Fruit fly (Drosophila melanogaster) whole organism, embryonic: ENCODE measurements around the gene Prp5.
A peak's percentile ranks its signal among the peaks of the same experiment; 100 is the strongest.

Source experiments
- Aef1 ChIP-seq: fragments of 200-800 bp; sonication (Bioruptor generic); IDR thresholded peaks from 3 replicates; pipeline ENCODE4 v1.3.6; 2022; ENCODE audit warnings: missing biosample characterization, missing genetic modification characterization
- Antp ChIP-seq: fragments of 200-800 bp; sonication (Bioruptor generic); optimal IDR thresholded peaks from 3 replicates; lab custom pipeline; 2016; ENCODE audit warnings: missing biosample characterization, missing genetic modification characterization
- Atf-2 ChIP-seq: fragments of 200-800 bp; sonication (Bioruptor generic); optimal IDR thresholded peaks from 2 replicates; lab custom pipeline; 2016; ENCODE audit warnings: missing biosample characterization, missing genetic modification characterization
- Awh ChIP-seq: fragments of 200-800 bp; sonication (Bioruptor generic); IDR thresholded peaks from 2 replicates; pipeline ENCODE4, ENCODE4 v1.3.6; 2022; ENCODE audit warnings: missing biosample characterization, missing genetic modification characterization
- C15 ChIP-seq: fragments of 200-800 bp; sonication (Bioruptor generic); IDR thresholded peaks from 3 replicates; pipeline ENCODE4 v1.3.6; 2022; ENCODE audit warnings: missing biosample characterization, missing genetic modification characterization
- CG10321 ChIP-seq: fragments of 200-800 bp; sonication (Bioruptor generic); IDR thresholded peaks from 2 replicates; pipeline ENCODE4 v1.3.6; 2022; ENCODE audit warnings: missing biosample characterization, missing genetic modification characterization
- CG10431 ChIP-seq: fragments of 200-800 bp; sonication (Bioruptor generic); optimal IDR thresholded peaks from 3 replicates; lab custom pipeline; 2018; ENCODE audit warnings: missing biosample characterization, mild to moderate bottlenecking, missing genetic modification characterization
- CG10979 ChIP-seq: fragments of 200-800 bp; sonication (Bioruptor generic); optimal IDR thresholded peaks from 2 replicates; lab custom pipeline; 2018; ENCODE audit warnings: missing biosample characterization, mild to moderate bottlenecking, missing genetic modification characterization, moderate library complexity
- CG14710 ChIP-seq: fragments of 200-800 bp; sonication (Bioruptor generic); optimal IDR thresholded peaks from 3 replicates; lab custom pipeline; 2019; ENCODE audit warnings: missing biosample characterization, mild to moderate bottlenecking, missing genetic modification characterization, moderate library complexity
- CG15011 ChIP-seq: fragments of 200-800 bp; sonication (Bioruptor generic); optimal IDR thresholded peaks from 3 replicates; lab custom pipeline; 2018; ENCODE audit warnings: missing biosample characterization, mild to moderate bottlenecking, missing genetic modification characterization
- CG15269 ChIP-seq: fragments of 200-800 bp; sonication (Bioruptor generic); optimal IDR thresholded peaks from 2 replicates; lab custom pipeline; 2018; ENCODE audit warnings: missing biosample characterization, mild to moderate bottlenecking, missing genetic modification characterization, moderate library complexity
- CG15479 ChIP-seq: fragments of 200-800 bp; sonication (Bioruptor generic); optimal IDR thresholded peaks from 3 replicates; lab custom pipeline; 2019; ENCODE audit warnings: missing biosample characterization, mild to moderate bottlenecking, missing genetic modification characterization, moderate library complexity
- CG1602 ChIP-seq: fragments of 200-800 bp; sonication (Bioruptor generic); optimal IDR thresholded peaks from 3 replicates; lab custom pipeline; 2016; ENCODE audit warnings: missing biosample characterization, missing genetic modification characterization
- CG1603 ChIP-seq: fragments of 200-800 bp; sonication (Bioruptor generic); optimal IDR thresholded peaks from 2 replicates; lab custom pipeline; 2019; ENCODE audit warnings: missing biosample characterization, mild to moderate bottlenecking, missing genetic modification characterization, moderate library complexity
- CG1647 ChIP-seq: fragments of 200-800 bp; sonication (Bioruptor generic); optimal IDR thresholded peaks from 3 replicates; lab custom pipeline; 2016; ENCODE audit warnings: missing biosample characterization, missing genetic modification characterization
- CG18599 ChIP-seq: fragments of 200-800 bp; sonication (Bioruptor generic); optimal IDR thresholded peaks from 3 replicates; lab custom pipeline; 2017; ENCODE audit warnings: missing biosample characterization, missing genetic modification characterization, mild to moderate bottlenecking, moderate library complexity, missing genetic modification reagents
- CG18619 ChIP-seq: fragments of 200-800 bp; sonication (Bioruptor generic); optimal IDR thresholded peaks from 3 replicates; lab custom pipeline; 2017; ENCODE audit warnings: missing biosample characterization, mild to moderate bottlenecking, missing genetic modification characterization
- CG2116 ChIP-seq: fragments of 200-800 bp; sonication (Bioruptor generic); optimal IDR thresholded peaks from 3 replicates; lab custom pipeline; 2018; ENCODE audit warnings: missing biosample characterization, mild to moderate bottlenecking, missing genetic modification characterization
- CG2199 ChIP-seq: fragments of 200-800 bp; sonication (Bioruptor generic); IDR thresholded peaks from 3 replicates; pipeline ENCODE4 v1.3.6; 2022; ENCODE audit warnings: missing biosample characterization, missing genetic modification characterization
- CG31224 ChIP-seq: fragments of 200-800 bp; sonication (Bioruptor generic); IDR thresholded peaks from 2 replicates; pipeline ENCODE4 v1.3.6; 2022; ENCODE audit warnings: missing biosample characterization, missing genetic modification characterization
- CG3407 ChIP-seq: fragments of 200-800 bp; sonication (Bioruptor generic); optimal IDR thresholded peaks from 2 replicates; lab custom pipeline; 2018; ENCODE audit warnings: missing biosample characterization, mild to moderate bottlenecking, missing genetic modification characterization
- CG8089 ChIP-seq: fragments of 200-800 bp; sonication (Bioruptor generic); optimal IDR thresholded peaks from 3 replicates; lab custom pipeline; 2016; ENCODE audit warnings: missing biosample characterization, missing genetic modification characterization
- CG8924 ChIP-seq: fragments of 200-800 bp; optimal IDR thresholded peaks from 3 replicates; lab custom pipeline; 2019; ENCODE audit warnings: missing biosample characterization, mild to moderate bottlenecking, missing genetic modification characterization, moderate library complexity
- CG9727 ChIP-seq: fragments of 200-800 bp; sonication (Bioruptor generic); optimal IDR thresholded peaks from 3 replicates; lab custom pipeline; 2017; ENCODE audit warnings: missing biosample characterization, mild to moderate bottlenecking, missing genetic modification characterization
- CkIIα-i1 ChIP-seq: fragments of 200-800 bp; sonication (Bioruptor generic); IDR thresholded peaks from 2 replicates; pipeline ENCODE4 v1.3.6; 2022; ENCODE audit warnings: missing biosample characterization, missing genetic modification characterization
- CrebB ChIP-seq: fragments of 200-800 bp; sonication (Bioruptor generic); optimal IDR thresholded peaks from 3 replicates; lab custom pipeline; 2018; ENCODE audit warnings: missing biosample characterization, mild to moderate bottlenecking, missing genetic modification characterization
- Elba2 ChIP-seq: fragments of 200-800 bp; sonication (Bioruptor generic); optimal IDR thresholded peaks from 3 replicates; lab custom pipeline; 2016; ENCODE audit warnings: missing biosample characterization, missing genetic modification characterization
- Ets65A ChIP-seq: fragments of 200-800 bp; sonication (Bioruptor generic); peaks from one replicate; lab custom pipeline; 2016; ENCODE audit warnings: missing biosample characterization, missing genetic modification characterization
- Gug ChIP-seq: fragments of 200-800 bp; sonication (Bioruptor generic); IDR thresholded peaks from 4 replicates; pipeline ENCODE4 v1.3.6; 2022; ENCODE audit warnings: missing biosample characterization, missing genetic modification characterization
- NfI ChIP-seq: fragments of 200-800 bp; sonication (Bioruptor generic); optimal IDR thresholded peaks from 3 replicates; lab custom pipeline; 2018; ENCODE audit warnings: missing biosample characterization, mild to moderate bottlenecking, missing genetic modification characterization, moderate library complexity
- Usf ChIP-seq: fragments of 200-800 bp; sonication (Bioruptor generic); optimal IDR thresholded peaks from 2 replicates; lab custom pipeline; 2017; ENCODE audit warnings: missing genotype, missing biosample characterization, missing genetic modification characterization
- bab2 ChIP-seq: fragments of 200-800 bp; sonication (Bioruptor generic); optimal IDR thresholded peaks from 2 replicates; lab custom pipeline; 2016; ENCODE audit warnings: missing biosample characterization, missing genetic modification characterization
- cwo ChIP-seq: fragments of 200-800 bp; sonication (Bioruptor generic); optimal IDR thresholded peaks from 3 replicates; lab custom pipeline; 2017; ENCODE audit warnings: missing biosample characterization, missing genetic modification characterization, mild to moderate bottlenecking, moderate library complexity, missing genetic modification reagents
- fd102C ChIP-seq: fragments of 200-800 bp; sonication (Bioruptor generic); optimal IDR thresholded peaks from 2 replicates; lab custom pipeline; 2018; ENCODE audit warnings: missing biosample characterization, mild to moderate bottlenecking, missing genetic modification characterization, moderate library complexity
- gsb ChIP-seq: fragments of 200-800 bp; sonication (Bioruptor generic); IDR thresholded peaks from 2 replicates; pipeline ENCODE4 v1.3.6; 2022; ENCODE audit warnings: missing biosample characterization, missing genetic modification characterization
- her ChIP-seq: fragments of 200-800 bp; sonication (Bioruptor generic); optimal IDR thresholded peaks from 2 replicates; lab custom pipeline; 2016; ENCODE audit warnings: missing biosample characterization, missing genetic modification characterization
- insv ChIP-seq, 2 experiments: fragments of 200-800 bp; sonication (Bioruptor generic); optimal IDR thresholded peaks; 3 replicates each; lab custom pipeline; 2016 to 2018; ENCODE audit warnings: missing biosample characterization in 2 of 2, missing genetic modification characterization in 2 of 2
- inv ChIP-seq: fragments of 200-800 bp; sonication (Bioruptor generic); IDR thresholded peaks from 2 replicates; pipeline ENCODE4 v1.3.6; 2022; ENCODE audit warnings: missing biosample characterization, missing genetic modification characterization; ENCODE audit not compliant: partially characterized antibody
- lmd ChIP-seq: fragments of 200-800 bp; sonication (Bioruptor generic); IDR thresholded peaks from 2 replicates; pipeline ENCODE4 v1.3.6; 2022; ENCODE audit warnings: missing biosample characterization, missing genetic modification characterization
- lov ChIP-seq, 2 experiments: fragments of 200-800 bp in 1 of 2; fragments of >200 bp in 1 of 2; sonication (Bioruptor generic) in 1 of 2; IDR thresholded peaks in 1 of 2; optimal IDR thresholded peaks in 1 of 2; 2 replicates in 1 of 2; 3 replicates in 1 of 2; pipeline versions ENCODE4 v1.3.6 to Lab custom; 2017 to 2022; ENCODE audit warnings: missing biosample characterization in 1 of 2, missing genetic modification characterization in 1 of 2
- nom ChIP-seq: fragments of 200-800 bp; sonication (Bioruptor generic); optimal IDR thresholded peaks from 2 replicates; lab custom pipeline; 2017; ENCODE audit warnings: missing biosample characterization, missing genetic modification characterization, mild to moderate bottlenecking, moderate library complexity, missing genetic modification reagents
- pum ChIP-seq: fragments of 200-800 bp; sonication (Bioruptor generic); optimal IDR thresholded peaks from 2 replicates; lab custom pipeline; 2016; ENCODE audit warnings: missing biosample characterization, missing genetic modification characterization
- row ChIP-seq: fragments of 200-800 bp; sonication (Bioruptor generic); IDR thresholded peaks from 3 replicates; pipeline ENCODE4 v1.3.6; 2022; ENCODE audit warnings: missing biosample characterization, missing genetic modification characterization
- sens-2 ChIP-seq: fragments of 200-800 bp; sonication (Bioruptor generic); IDR thresholded peaks from 2 replicates; pipeline ENCODE4 v1.3.6; 2022; ENCODE audit warnings: missing biosample characterization, missing genetic modification characterization
- sqz ChIP-seq: fragments of 200-800 bp; sonication (Bioruptor generic); optimal IDR thresholded peaks from 3 replicates; lab custom pipeline; 2018; ENCODE audit warnings: missing biosample characterization, mild to moderate bottlenecking, missing genetic modification characterization
- tll ChIP-seq, 2 experiments: fragments of 200-800 bp in 1 of 2; fragments of >200 bp in 1 of 2; sonication (Bioruptor generic) in 1 of 2; optimal IDR thresholded peaks; 2 replicates each; lab custom pipeline; 2017 to 2019; ENCODE audit warnings: missing biosample characterization in 2 of 2, missing genetic modification characterization in 2 of 2, mild to moderate bottlenecking in 1 of 2, moderate library complexity in 1 of 2
- ttk ChIP-seq: fragments of 200-800 bp; sonication (Bioruptor generic); IDR thresholded peaks from 2 replicates; pipeline ENCODE4 v2.1.2; 2022; ENCODE audit warnings: missing biosample characterization, missing genetic modification characterization
- usp ChIP-seq: fragments of >200 bp; optimal IDR thresholded peaks from 2 replicates; lab custom pipeline; 2017; ENCODE audit warnings: missing biosample characterization, missing genetic modification characterization

The Prp5 gene

DNA sequence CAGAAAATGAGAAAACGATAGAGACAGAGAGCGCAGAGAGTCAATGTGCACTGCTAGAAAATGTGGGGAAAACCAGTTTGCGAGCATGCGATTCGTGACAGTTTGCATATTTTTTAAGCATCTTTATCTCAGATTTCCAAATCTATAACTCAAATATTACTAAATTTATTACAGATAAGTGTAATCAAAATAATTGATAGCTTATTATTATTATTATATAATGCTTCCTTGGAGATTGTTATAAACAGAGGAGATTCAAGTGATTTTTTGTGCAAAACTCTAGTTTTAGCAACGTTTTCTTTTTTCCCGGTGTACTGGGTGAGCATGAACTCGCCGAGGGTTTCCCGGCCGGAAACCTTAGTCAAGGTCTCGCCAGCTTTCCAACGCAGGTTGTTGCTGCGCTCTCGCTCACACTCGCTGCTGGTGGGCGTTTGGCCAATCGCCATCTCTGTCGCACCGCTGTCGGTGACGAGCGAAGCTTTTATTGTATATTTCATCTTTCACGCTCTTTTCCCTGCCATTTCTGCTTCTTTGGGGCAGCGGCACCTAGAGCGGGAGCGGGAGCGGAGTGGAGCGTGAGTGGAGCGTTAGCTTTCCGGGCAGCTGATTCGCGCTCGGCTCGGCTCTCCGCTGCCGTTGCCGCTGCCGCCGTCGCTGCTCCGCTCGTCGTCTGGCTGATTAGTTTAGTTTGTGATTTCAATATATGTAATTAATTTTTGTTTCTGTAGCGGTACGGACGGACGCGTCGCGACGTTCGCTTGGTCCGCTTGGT is 46.5 kb upstream of the Prp5 start (continued):
- no peak for TF ChIP-seq Elba2
- peak; percentile 48 for TF ChIP-seq Antp (GFP tag; lab: Kevin White, UChicago)
- TF ChIP-seq CG2199, result peak; percentile 89
- peak; percentile 84 for TF ChIP-seq CG10431 (GFP tag; lab: Kevin White, UChicago)
- TF ChIP-seq CG14710 (tag; lab: Kevin White, UChicago), result peak; percentile 95
- peak; percentile 35 for TF ChIP-seq CG8089 (GFP tag; lab: Kevin White, UChicago)
- peak; percentile 97 for TF ChIP-seq gsb (GFP tag; lab: Robert Waterston, UW)
- TF ChIP-seq inv (GFP tag; lab: Robert Waterston, UW), result no peak
- peak; percentile 95 for TF ChIP-seq Ets65A (GFP tag; lab: Kevin White, UChicago)
- TF ChIP-seq fd102C, result no peak
- peak; percentile 65 for TF ChIP-seq CG1603
- TF ChIP-seq CG8924 (tag; lab: Kevin White, UChicago), result peak; percentile 98
- peak; percentile 98 for TF ChIP-seq NfI
- TF ChIP-seq usp, result no peak
- peak; percentile 97 for TF ChIP-seq CG10979 (tag; lab: Kevin White, UChicago)
- TF ChIP-seq CkIIα-i1 (GFP tag; lab: Robert Waterston, UW), result peak; percentile 82; the same call in 1 of the 2 replicates
- peak; percentile 87 for TF ChIP-seq sens-2 (GFP tag; lab: Robert Waterston, UW)
- peak; percentile 97 for TF ChIP-seq CG9727 (GFP tag; lab: Kevin White, UChicago)
- TF ChIP-seq CG3407, result peak; percentile 95
- peak; percentile 62 for TF ChIP-seq her (GFP tag; lab: Kevin White, UChicago)
- no peak for TF ChIP-seq lov (optimal IDR thresholded peaks at IDR 0.05; lab: Kevin White, UChicago)
- TF ChIP-seq lov (GFP tag; IDR thresholded peaks at IDR 0.05; lab: Robert Waterston, UW), result peak; percentile 86; the same call in 2 of the 3 replicates
- TF ChIP-seq tll (GFP tag; optimal IDR thresholded peaks at IDR 0.05; lab: Kevin White, UChicago), result no peak
- peak; percentile 97 for TF ChIP-seq ttk (GFP tag; lab: Robert Waterston, UW)
- peak; percentile 98 for TF ChIP-seq CG15269
- peak in 1 of 2 experiments; percentile 76 for TF ChIP-seq insv (GFP tag; optimal IDR thresholded peaks at IDR 0.05; lab: Kevin White, UChicago)
- peak; percentile 96 for TF ChIP-seq Usf (GFP tag; lab: Kevin White, UChicago)
- peak; percentile 51 for TF ChIP-seq Atf-2
- no peak for TF ChIP-seq CG15479 (GFP tag; lab: Kevin White, UChicago)
- peak; percentile 99 for TF ChIP-seq row
- peak; percentile 93 for TF ChIP-seq sqz (GFP tag; lab: Kevin White, UChicago)
- peak; percentile 95 for TF ChIP-seq CG31224 (GFP tag; lab: Robert Waterston, UW)
- TF ChIP-seq CG2116, result peak; percentile 77
- TF ChIP-seq lmd (GFP tag; lab: Robert Waterston, UW), result peak; percentile 99
- TF ChIP-seq nom (GFP tag; lab: Kevin White, UChicago), result peak; percentile 45
- peak; percentile 92 for TF ChIP-seq C15 (GFP tag; lab: Robert Waterston, UW)
- peak; percentile 73 for TF ChIP-seq bab2 (GFP tag; lab: Kevin White, UChicago)
- peak; percentile 98 for TF ChIP-seq CG18599 (GFP tag; lab: Kevin White, UChicago)
- peak; percentile 87 for TF ChIP-seq CG10321 (GFP tag; lab: Robert Waterston, UW)
- peak; percentile 98 for TF ChIP-seq CG15011 (GFP tag; lab: Kevin White, UChicago)
- peak; percentile 96 for TF ChIP-seq CrebB (tag; lab: Kevin White, UChicago)
- TF ChIP-seq Gug, result peak; percentile 95
- peak; percentile 55 for TF ChIP-seq pum (GFP tag; lab: Kevin White, UChicago)
- peak; percentile 96 for TF ChIP-seq CG1602 (GFP tag; lab: Kevin White, UChicago)
- peak; percentile 95 for TF ChIP-seq Awh
- TF ChIP-seq CG18619 (GFP tag; lab: Kevin White, UChicago), result peak; percentile 99
- TF ChIP-seq CG1647 (GFP tag; lab: Kevin White, UChicago), result peak; percentile 52
- TF ChIP-seq cwo (GFP tag; lab: Kevin White, UChicago), result peak; percentile 96
- TF ChIP-seq Aef1, result peak; percentile 97
